Worm (Caenorhabditis elegans) whole organism, young adult: Measurements from ENCODE around the gene D2096.13.

Source experiments
- B0336.3 ChIP-seq: fragments of 200-800 bp; sonication (Bioruptor generic); IDR thresholded peaks from 2 replicates; pipeline ENCODE4 v1.3.6; 2022; ENCODE audit warnings: missing genetic modification characterization, missing compliant biosample characterization
- Y56A3A.18 ChIP-seq: fragments of 200-800 bp; sonication (Bioruptor generic); IDR thresholded peaks from 2 replicates; pipeline ENCODE4 v1.3.6; 2022; ENCODE audit warnings: missing genetic modification reagents, missing genetic modification characterization, missing compliant biosample characterization
- dox-1 ChIP-seq: fragments of 200-800 bp; sonication (Bioruptor generic); IDR thresholded peaks from 2 replicates; pipeline ENCODE4 v1.3.6; 2022; ENCODE audit warnings: missing genetic modification reagents, missing genetic modification characterization, missing compliant biosample characterization
- repo-1 ChIP-seq: sonication (generic microtip); optimal IDR thresholded peaks from 2 replicates; lab custom pipeline; 2017; ENCODE audit warnings: mild to moderate bottlenecking, missing genetic modification characterization, missing compliant biosample characterization
- unc-62 ChIP-seq: fragments of 150-350 bp; optimal IDR thresholded peaks from 2 replicates; lab custom pipeline; 2014; ENCODE audit warnings: missing biosample characterization, missing genetic modification reagents, missing genetic modification characterization
- ztf-26 ChIP-seq: sonication (generic microtip); optimal IDR thresholded peaks from 2 replicates; lab custom pipeline; 2017; ENCODE audit warnings: missing genetic modification characterization, missing compliant biosample characterization
- ztf-28 ChIP-seq: fragments of 200-800 bp; sonication (Bioruptor generic); IDR thresholded peaks from 2 replicates; pipeline ENCODE4 v1.3.6; 2022; ENCODE audit warnings: missing genetic modification reagents, missing genetic modification characterization, missing compliant biosample characterization

DNA sequence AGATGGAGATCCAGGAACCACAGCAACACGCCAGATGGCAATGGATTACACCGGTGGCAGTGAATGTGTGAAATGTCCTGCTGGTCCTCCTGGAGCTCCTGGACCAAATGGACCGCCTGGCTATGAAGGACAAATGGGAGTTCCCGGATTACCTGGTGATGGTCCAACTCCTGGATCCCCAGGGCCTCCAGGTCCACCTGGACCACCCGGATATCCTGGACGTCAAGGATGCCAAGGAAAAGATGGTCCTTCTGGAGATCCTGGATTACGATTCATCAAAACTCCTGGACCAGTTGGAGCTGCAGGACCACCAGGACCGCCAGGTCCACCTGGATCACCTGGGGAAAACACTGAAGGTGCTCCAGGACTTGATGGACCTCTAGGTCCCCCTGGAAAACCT lies 1.1 kb downstream of the D2096.13 start:
- TF ChIP-seq ztf-26 (tag; lab: Kevin White, UChicago) (no peak), repo-1 (tag; lab: Kevin White, UChicago) (no peak), Y56A3A.18 (GFP tag; lab: Robert Waterston, UW) (no peak), dox-1 (GFP tag; lab: Robert Waterston, UW) (no peak), ztf-28 (no peak), unc-62 (GFP tag; lab: Kevin White, UChicago) (no peak), B0336.3 (GFP tag; lab: Robert Waterston, UW) (no peak)
